Worm (Caenorhabditis elegans) whole organism, L4 larva: ENCODE data around the gene smvt-1.

ENCODE experiments used
- F26F4.8 ChIP-seq: fragments of 200-800 bp; sonication (Bioruptor generic); conservative IDR thresholded peaks from 2 replicates; pipeline ENCODE4 v1.3.6; 2022; ENCODE audit warnings: missing genetic modification characterization, missing compliant biosample characterization
- F49E8.2 ChIP-seq: sonication (generic microtip); optimal IDR thresholded peaks from 2 replicates; lab custom pipeline; 2016; ENCODE audit warnings: missing compliant biosample characterization, mild to moderate bottlenecking, missing genetic modification characterization, borderline replicate concordance
- Y105C5A.15 ChIP-seq: fragments of 200-800 bp; sonication (Bioruptor generic); IDR thresholded peaks from 2 replicates; pipeline ENCODE4 v1.3.6; 2022; ENCODE audit warnings: missing genetic modification characterization, missing compliant biosample characterization
- ZK337.2 ChIP-seq: fragments of 200-800 bp; sonication (Bioruptor generic); IDR thresholded peaks from 2 replicates; pipeline ENCODE4 v1.3.6; 2022; ENCODE audit warnings: missing genetic modification reagents, missing genetic modification characterization, missing compliant biosample characterization
- aly-2 ChIP-seq: sonication (generic microtip); optimal IDR thresholded peaks from 2 replicates; lab custom pipeline; 2018; ENCODE audit warnings: missing biosample characterization, missing genetic modification characterization
- ceh-28 ChIP-seq: fragments of 150-350 bp; optimal IDR thresholded peaks from 2 replicates; lab custom pipeline; 2014; ENCODE audit warnings: missing biosample characterization, missing genetic modification reagents, missing genetic modification characterization
- ceh-44 ChIP-seq: fragments of 200-800 bp; sonication (Bioruptor generic); IDR thresholded peaks from 2 replicates; pipeline ENCODE4 v1.3.6; 2022; ENCODE audit warnings: missing genetic modification reagents, missing genetic modification characterization, missing compliant biosample characterization
- ceh-82 ChIP-seq: sonication (generic microtip); optimal IDR thresholded peaks from 2 replicates; lab custom pipeline; 2017; ENCODE audit warnings: missing biosample characterization, missing genetic modification characterization
- ces-1 ChIP-seq: fragments of 150-350 bp; sonication (generic microtip); optimal IDR thresholded peaks from 4 replicates; lab custom pipeline; 2014; ENCODE audit warnings: missing biosample characterization, missing genetic modification reagents, missing genetic modification characterization
- cey-2 ChIP-seq: sonication (generic microtip); optimal IDR thresholded peaks from 3 replicates; lab custom pipeline; 2017; ENCODE audit warnings: missing genetic modification characterization, mild to moderate bottlenecking, missing compliant biosample characterization, antibody characterized with exemption, borderline replicate concordance; ENCODE audit not compliant: insufficient read depth
- daf-12 ChIP-seq: fragments of 150-350 bp; optimal IDR thresholded peaks from 2 replicates; lab custom pipeline; 2014; ENCODE audit warnings: missing biosample characterization, missing genetic modification reagents, missing genetic modification characterization
- daf-16 ChIP-seq, 3 experiments: sonication (generic microtip); optimal IDR thresholded peaks; 2 replicates each; lab custom pipeline; 2016 to 2017; ENCODE audit warnings: missing genetic modification characterization in 3 of 3, missing genetic modification reagents in 3 of 3, mild to moderate bottlenecking in 2 of 3, missing compliant biosample characterization in 2 of 3, missing biosample characterization in 1 of 3, moderate library complexity in 1 of 3
- dve-1 ChIP-seq: sonication (generic microtip); optimal IDR thresholded peaks from 2 replicates; lab custom pipeline; 2017; ENCODE audit warnings: antibody characterized with exemption, mild to moderate bottlenecking, missing genetic modification characterization, missing compliant biosample characterization; ENCODE audit not compliant: insufficient read depth
- egl-27 ChIP-seq: sonication (generic microtip); optimal IDR thresholded peaks from 3 replicates; lab custom pipeline; 2017; ENCODE audit warnings: missing biosample characterization, missing genetic modification reagents, missing genetic modification characterization
- fos-1 ChIP-seq: fragments of 150-350 bp; optimal IDR thresholded peaks from 2 replicates; lab custom pipeline; 2014; ENCODE audit warnings: missing biosample characterization, missing genetic modification characterization
- hlh-30 ChIP-seq: sonication (generic microtip); optimal IDR thresholded peaks from 2 replicates; lab custom pipeline; 2017; ENCODE audit warnings: antibody characterized with exemption, mild to moderate bottlenecking, missing genetic modification characterization, missing compliant biosample characterization; ENCODE audit not compliant: insufficient read depth
- hmg-1.1 ChIP-seq: fragments of 200-800 bp; sonication (Bioruptor generic); IDR thresholded peaks from 2 replicates; pipeline ENCODE4 v1.3.6; 2022; ENCODE audit warnings: missing genetic modification reagents, missing genetic modification characterization, missing compliant biosample characterization
- jun-1 ChIP-seq: fragments of 150-350 bp; optimal IDR thresholded peaks from 2 replicates; lab custom pipeline; 2014; ENCODE audit warnings: missing biosample characterization, missing genetic modification reagents, missing genetic modification characterization
- lin-29 ChIP-seq: fragments of 200-800 bp; sonication (Bioruptor generic); IDR thresholded peaks from 2 replicates; pipeline ENCODE4 v1.3.6; 2022; ENCODE audit warnings: missing genetic modification reagents, missing genetic modification characterization, missing compliant biosample characterization
- lin-38 ChIP-seq: fragments of 200-800 bp; sonication (Bioruptor generic); IDR thresholded peaks from 2 replicates; pipeline ENCODE4 v1.3.6; 2022; ENCODE audit warnings: missing genetic modification reagents, missing genetic modification characterization, missing compliant biosample characterization
- lir-3 ChIP-seq: sonication (generic microtip); optimal IDR thresholded peaks from 2 replicates; lab custom pipeline; 2016; ENCODE audit warnings: mild to moderate bottlenecking, missing genetic modification characterization, missing compliant biosample characterization
- madf-9 ChIP-seq: fragments of 200-800 bp; sonication (Bioruptor generic); conservative IDR thresholded peaks from 2 replicates; pipeline ENCODE4 v1.3.6; 2022; ENCODE audit warnings: missing genetic modification reagents, missing genetic modification characterization, missing compliant biosample characterization
- mdl-1 ChIP-seq, 2 experiments: fragments of 150-350 bp in 1 of 2; sonication (generic microtip) in 1 of 2; optimal IDR thresholded peaks; 2 replicates each; lab custom pipeline; 2014 to 2017; ENCODE audit warnings: missing biosample characterization in 2 of 2, missing genetic modification characterization in 2 of 2
- mdt-29 ChIP-seq: fragments of 200-800 bp; sonication (Bioruptor generic); IDR thresholded peaks from 2 replicates; pipeline ENCODE4 v1.3.6; 2022; ENCODE audit warnings: missing genetic modification reagents, missing genetic modification characterization, missing compliant biosample characterization
- mep-1 ChIP-seq: fragments of 150-350 bp; sonication (generic microtip); optimal IDR thresholded peaks from 3 replicates; lab custom pipeline; 2014; ENCODE audit warnings: missing biosample characterization, missing genetic modification characterization
- mxl-3 ChIP-seq: fragments of 200-800 bp; sonication (Bioruptor generic); optimal IDR thresholded peaks from 2 replicates; lab custom pipeline; 2018; ENCODE audit warnings: mild to moderate bottlenecking, missing genetic modification characterization, missing compliant biosample characterization
- nhr-10 ChIP-seq: fragments of 150-350 bp; optimal IDR thresholded peaks from 2 replicates; lab custom pipeline; 2014; ENCODE audit warnings: missing biosample characterization, missing genetic modification characterization
- nhr-111 ChIP-seq: fragments of 200-800 bp; sonication (Bioruptor generic); optimal IDR thresholded peaks from 2 replicates; lab custom pipeline; 2018; ENCODE audit warnings: mild to moderate bottlenecking, missing genetic modification characterization, missing compliant biosample characterization
- nhr-25 ChIP-seq: sonication (generic microtip); optimal IDR thresholded peaks from 2 replicates; lab custom pipeline; 2017; ENCODE audit warnings: missing genetic modification characterization, mild to moderate bottlenecking, missing compliant biosample characterization, antibody characterized with exemption, moderate library complexity, borderline replicate concordance; ENCODE audit not compliant: insufficient read depth
- nhr-48 ChIP-seq: sonication (generic microtip); optimal IDR thresholded peaks from 2 replicates; lab custom pipeline; 2016; ENCODE audit warnings: mild to moderate bottlenecking, missing genetic modification characterization, missing compliant biosample characterization
- nhr-76 ChIP-seq: fragments of 150-350 bp; optimal IDR thresholded peaks from 2 replicates; lab custom pipeline; 2014; ENCODE audit warnings: missing biosample characterization, missing genetic modification characterization
- php-3 ChIP-seq: fragments of 200-800 bp; sonication (Bioruptor generic); IDR thresholded peaks from 2 replicates; pipeline ENCODE4 v1.3.6; 2022; ENCODE audit warnings: missing genetic modification reagents, missing genetic modification characterization, missing compliant biosample characterization
- sdz-12 ChIP-seq: fragments of 200-800 bp; sonication (Bioruptor generic); optimal IDR thresholded peaks from 2 replicates; lab custom pipeline; 2018; ENCODE audit warnings: mild to moderate bottlenecking, missing genetic modification characterization, missing compliant biosample characterization
- set-16 ChIP-seq: fragments of 200-800 bp; sonication (Bioruptor generic); IDR thresholded peaks from 2 replicates; pipeline ENCODE4 v1.3.6; 2022; ENCODE audit warnings: missing genetic modification reagents, missing genetic modification characterization, missing compliant biosample characterization
- snpc-1.2 ChIP-seq: fragments of 200-800 bp; sonication (Bioruptor generic); IDR thresholded peaks from 2 replicates; pipeline ENCODE4 v1.3.6; 2022; ENCODE audit warnings: missing genetic modification reagents, missing genetic modification characterization, missing compliant biosample characterization
- snpc-4 ChIP-seq: fragments of 150-350 bp; optimal IDR thresholded peaks from 2 replicates; lab custom pipeline; 2014; ENCODE audit warnings: missing biosample characterization, missing genetic modification characterization
- spr-3 ChIP-seq: fragments of 200-800 bp; sonication (Bioruptor generic); optimal IDR thresholded peaks from 2 replicates; lab custom pipeline; 2018; ENCODE audit warnings: mild to moderate bottlenecking, missing genetic modification characterization, missing compliant biosample characterization
- unc-62 ChIP-seq, 3 experiments: fragments of 150-350 bp in 1 of 3; sonication (generic microtip); optimal IDR thresholded peaks in 2 of 3; peaks in 1 of 3; 1 replicate in 1 of 3; 2 replicates in 2 of 3; lab custom pipeline; 2014 to 2017; ENCODE audit warnings: missing biosample characterization in 3 of 3, missing genetic modification characterization in 3 of 3, missing genetic modification reagents in 3 of 3, missing genotype in 1 of 3
- vab-7 ChIP-seq: fragments of 200-800 bp; sonication (Bioruptor generic); IDR thresholded peaks from 2 replicates; pipeline ENCODE4 v1.3.6; 2022; ENCODE audit warnings: missing genetic modification reagents, missing genetic modification characterization, missing compliant biosample characterization
- zag-1 ChIP-seq: fragments of 150-350 bp; optimal IDR thresholded peaks from 2 replicates; lab custom pipeline; 2014; ENCODE audit warnings: missing biosample characterization, missing genetic modification characterization
- zip-2 ChIP-seq: fragments of 150-350 bp; optimal IDR thresholded peaks from 2 replicates; lab custom pipeline; 2014; ENCODE audit warnings: missing biosample characterization, missing genetic modification characterization
- ztf-11 ChIP-seq: fragments of 150-350 bp; optimal IDR thresholded peaks from 2 replicates; lab custom pipeline; 2014; ENCODE audit warnings: missing biosample characterization, missing genetic modification characterization
- ztf-7 ChIP-seq: fragments of 150-350 bp; optimal IDR thresholded peaks from 2 replicates; lab custom pipeline; 2014; ENCODE audit warnings: missing biosample characterization, missing genetic modification characterization

Gene smvt-1

ce11 chrX:2590023-2590422 lies 41.2 kb upstream of the smvt-1 start (continued):
- TF ChIP-seq F49E8.2 (tag; lab: Kevin White, UChicago) (no peak), ZK337.2 (GFP tag; lab: Robert Waterston, UW) (no peak), jun-1 (tag; lab: Kevin White, UChicago) (no peak), php-3 (no peak), mdl-1 (tag; optimal IDR thresholded peaks at IDR 0.05; lab: Kevin White, UChicago) (no peak), mxl-3 (GFP tag; lab: Kevin White, UChicago) (no peak), nhr-10 (no peak), ceh-28 (tag; lab: Kevin White, UChicago) (no peak), lir-3 (tag; lab: Kevin White, UChicago) (no peak), mep-1 (tag; lab: Kevin White, UChicago) (no peak), hmg-1.1 (no peak), lin-38 (GFP tag; lab: Robert Waterston, UW) (no peak), dve-1 (tag; lab: Kevin White, UChicago) (peak; percentile 48), nhr-76 (tag; lab: Kevin White, UChicago) (no peak), snpc-4 (tag; lab: Kevin White, UChicago) (no peak), set-16 (GFP tag; lab: Robert Waterston, UW) (no peak)

ce11 chrX:2588012-2588411 lies 39.2 kb upstream of the smvt-1 start:
- peak in 1 of 2 experiments; percentile 34 for TF ChIP-seq unc-62 (GFP tag; optimal IDR thresholded peaks at IDR 0.05 in 1 of 2; lab: Kevin White, UChicago)
- TF ChIP-seq unc-62 (tag; optimal IDR thresholded peaks at IDR 0.05; lab: Kevin White, UChicago) = no peak
- no peak for TF ChIP-seq set-16 (GFP tag; lab: Robert Waterston, UW)
- no peak for TF ChIP-seq hlh-30 (tag; lab: Kevin White, UChicago)
- no peak for TF ChIP-seq ceh-44 (GFP tag; lab: Robert Waterston, UW)
- no peak for TF ChIP-seq lin-29 (GFP tag; lab: Robert Waterston, UW)
- TF ChIP-seq daf-16 (GFP tag; optimal IDR thresholded peaks at IDR 0.05; lab: Kevin White, UChicago) = no peak
- no peak for TF ChIP-seq daf-16 (tag; optimal IDR thresholded peaks at IDR 0.05; lab: Kevin White, UChicago)
- peak; percentile 47 for TF ChIP-seq nhr-25
- no peak for TF ChIP-seq ces-1 (GFP tag; lab: Kevin White, UChicago)
- TF ChIP-seq F26F4.8 (GFP tag; lab: Robert Waterston, UW) = no peak
- no peak for TF ChIP-seq F49E8.2 (tag; lab: Kevin White, UChicago)
- no peak for TF ChIP-seq cey-2 (tag; lab: Kevin White, UChicago)
- TF ChIP-seq spr-3 (GFP tag; lab: Kevin White, UChicago) = no peak
- TF ChIP-seq zip-2 = no peak
- no peak for TF ChIP-seq daf-12 (tag; lab: Kevin White, UChicago)
- TF ChIP-seq sdz-12 (GFP tag; lab: Kevin White, UChicago) = no peak
- no peak for TF ChIP-seq ztf-7 (tag; lab: Kevin White, UChicago)
- TF ChIP-seq madf-9 (GFP tag; lab: Robert Waterston, UW) = no peak
- no peak for TF ChIP-seq aly-2

ce11 chrX:2585655-2586054 lies 36.9 kb upstream of the smvt-1 start, which contains the start of gene H01M10.2:
H01M10.2 (minus strand) TSS chrX:2585755.
- TF ChIP-seq cey-2 (tag; lab: Kevin White, UChicago) (no peak), vab-7 (no peak), snpc-4 (tag; lab: Kevin White, UChicago) (no peak), ceh-82 (tag; lab: Kevin White, UChicago) (no peak), snpc-1.2 (no peak), ztf-11 (tag; lab: Kevin White, UChicago) (no peak), Y105C5A.15 (GFP tag; lab: Robert Waterston, UW) (no peak), fos-1 (no peak), mdt-29 (GFP tag; lab: Robert Waterston, UW) (no peak), mep-1 (tag; lab: Kevin White, UChicago) (no peak), F49E8.2 (tag; lab: Kevin White, UChicago) (no peak), nhr-48 (tag; lab: Kevin White, UChicago) (no peak), nhr-111 (GFP tag; lab: Kevin White, UChicago) (no peak), ZK337.2 (GFP tag; lab: Robert Waterston, UW) (no peak), lin-29 (GFP tag; lab: Robert Waterston, UW) (no peak), egl-27 (tag; lab: Kevin White, UChicago) (no peak), nhr-25 (no peak), mxl-3 (GFP tag; lab: Kevin White, UChicago) (no peak), zag-1 (tag; lab: Kevin White, UChicago) (no peak)
